Fruit fly (Drosophila melanogaster) whole organism, embryonic: ENCODE data around the gene enc.

ENCODE experiments used
- Adf1 ChIP-seq: fragments of 200-800 bp; sonication (Bioruptor generic); IDR thresholded peaks from 2 replicates; pipeline ENCODE4 v1.3.6; 2022; ENCODE audit warnings: missing biosample characterization, missing genetic modification characterization
- CG12769 ChIP-seq: fragments of 200-800 bp; sonication (Bioruptor generic); optimal IDR thresholded peaks from 2 replicates; lab custom pipeline; 2019; ENCODE audit warnings: missing biosample characterization, mild to moderate bottlenecking, missing genetic modification characterization, moderate library complexity
- CG13424 ChIP-seq: fragments of 200-800 bp; sonication (Bioruptor generic); optimal IDR thresholded peaks from 2 replicates; lab custom pipeline; 2019; ENCODE audit warnings: missing biosample characterization, mild to moderate bottlenecking, missing genetic modification characterization, moderate library complexity
- CG14014 ChIP-seq: fragments of 200-800 bp; sonication (Bioruptor generic); IDR thresholded peaks from 2 replicates; pipeline ENCODE4 v1.3.6; 2022; ENCODE audit warnings: missing biosample characterization, missing genetic modification characterization
- CG15601 ChIP-seq: fragments of 200-800 bp; sonication (Bioruptor generic); optimal IDR thresholded peaks from 3 replicates; lab custom pipeline; 2019; ENCODE audit warnings: missing biosample characterization, mild to moderate bottlenecking, missing genetic modification characterization, moderate library complexity
- CG16863 ChIP-seq: fragments of 200-800 bp; sonication (Bioruptor generic); optimal IDR thresholded peaks from 3 replicates; lab custom pipeline; 2016; ENCODE audit warnings: missing biosample characterization, missing genetic modification characterization
- CG18011 ChIP-seq: fragments of 200-800 bp; sonication (Bioruptor generic); optimal IDR thresholded peaks from 2 replicates; lab custom pipeline; 2017; ENCODE audit warnings: missing biosample characterization, missing genetic modification characterization, mild to moderate bottlenecking, moderate library complexity, missing genotype
- CG2202 ChIP-seq: fragments of 200-800 bp; sonication (Bioruptor generic); optimal IDR thresholded peaks from 2 replicates; lab custom pipeline; 2018; ENCODE audit warnings: missing biosample characterization, mild to moderate bottlenecking, missing genetic modification characterization
- CG33557 ChIP-seq: fragments of 200-800 bp; sonication (Bioruptor generic); optimal IDR thresholded peaks from 2 replicates; lab custom pipeline; 2019; ENCODE audit warnings: missing biosample characterization, mild to moderate bottlenecking, missing genetic modification characterization, moderate library complexity
- CG3995 ChIP-seq: fragments of 200-800 bp; sonication (Bioruptor generic); optimal IDR thresholded peaks from 3 replicates; lab custom pipeline; 2016; ENCODE audit warnings: missing biosample characterization, missing genetic modification characterization
- CG4707 ChIP-seq: fragments of 200-800 bp; sonication (Bioruptor generic); optimal IDR thresholded peaks from 2 replicates; lab custom pipeline; 2018; ENCODE audit warnings: missing biosample characterization, mild to moderate bottlenecking, missing genetic modification characterization, moderate library complexity
- CG6683 ChIP-seq: fragments of 200-800 bp; sonication (Bioruptor generic); optimal IDR thresholded peaks from 2 replicates; lab custom pipeline; 2017; ENCODE audit warnings: missing biosample characterization, mild to moderate bottlenecking, missing genetic modification characterization, missing genetic modification reagents
- CG6854 ChIP-seq: fragments of 200-800 bp; sonication (Bioruptor generic); optimal IDR thresholded peaks from 3 replicates; lab custom pipeline; 2017; ENCODE audit warnings: missing biosample characterization, mild to moderate bottlenecking, missing genetic modification characterization
- CG7987 ChIP-seq: fragments of 200-800 bp; sonication (Bioruptor generic); optimal IDR thresholded peaks from 2 replicates; lab custom pipeline; 2018; ENCODE audit warnings: missing biosample characterization, mild to moderate bottlenecking, missing genetic modification characterization, moderate library complexity
- CG8089 ChIP-seq: fragments of 200-800 bp; sonication (Bioruptor generic); optimal IDR thresholded peaks from 3 replicates; lab custom pipeline; 2016; ENCODE audit warnings: missing biosample characterization, missing genetic modification characterization
- CG8924 ChIP-seq: fragments of 200-800 bp; optimal IDR thresholded peaks from 3 replicates; lab custom pipeline; 2019; ENCODE audit warnings: missing biosample characterization, mild to moderate bottlenecking, missing genetic modification characterization, moderate library complexity
- Camta ChIP-seq: fragments of 200-800 bp; sonication (Bioruptor generic); optimal IDR thresholded peaks from 2 replicates; lab custom pipeline; 2016; ENCODE audit warnings: missing biosample characterization, missing genetic modification characterization
- CoRest ChIP-seq: fragments of 200-800 bp; sonication (Bioruptor generic); optimal IDR thresholded peaks from 3 replicates; lab custom pipeline; 2018; ENCODE audit warnings: missing biosample characterization, mild to moderate bottlenecking, missing genetic modification characterization, moderate library complexity
- D ChIP-seq, 2 experiments: fragments of 200-800 bp in 1 of 2; fragments of >200 bp in 1 of 2; sonication (Bioruptor generic) in 1 of 2; optimal IDR thresholded peaks; 2 replicates in 1 of 2; 3 replicates in 1 of 2; lab custom pipeline; 2017; ENCODE audit warnings: mild to moderate bottlenecking in 1 of 2, missing biosample characterization in 1 of 2, missing genetic modification characterization in 1 of 2, missing genetic modification reagents in 1 of 2
- Deaf1 ChIP-seq: fragments of 200-800 bp; optimal IDR thresholded peaks from 3 replicates; lab custom pipeline; 2019; ENCODE audit warnings: missing biosample characterization, mild to moderate bottlenecking, missing genetic modification characterization, moderate library complexity
- Dek ChIP-seq: fragments of 200-800 bp; sonication (Bioruptor generic); optimal IDR thresholded peaks from 3 replicates; lab custom pipeline; 2019; ENCODE audit warnings: missing biosample characterization, mild to moderate bottlenecking, missing genetic modification characterization, moderate library complexity
- Doc3 ChIP-seq: fragments of 200-800 bp; sonication (Bioruptor generic); IDR thresholded peaks from 3 replicates; pipeline ENCODE4 v1.3.6; 2022; ENCODE audit warnings: missing biosample characterization, missing genetic modification characterization; ENCODE audit not compliant: partially characterized antibody
- Fer2 ChIP-seq: fragments of 200-800 bp; sonication (Bioruptor generic); optimal IDR thresholded peaks from 2 replicates; lab custom pipeline; 2018; ENCODE audit warnings: missing biosample characterization, mild to moderate bottlenecking, missing genetic modification characterization, moderate library complexity
- Hr78 ChIP-seq, 2 experiments: fragments of 200-800 bp in 1 of 2; fragments of >200 bp in 1 of 2; sonication (Bioruptor generic) in 1 of 2; optimal IDR thresholded peaks; 2 replicates each; lab custom pipeline; 2017 to 2019; ENCODE audit warnings: missing biosample characterization in 2 of 2, missing genetic modification characterization in 2 of 2, mild to moderate bottlenecking in 1 of 2, moderate library complexity in 1 of 2
- Jarid2 ChIP-seq: fragments of 200-800 bp; sonication (Bioruptor generic); optimal IDR thresholded peaks from 3 replicates; lab custom pipeline; 2017; ENCODE audit warnings: mild to moderate bottlenecking, missing biosample characterization, missing genetic modification reagents, missing genetic modification characterization
- Med ChIP-seq: fragments of 200-800 bp; sonication (Bioruptor generic); peaks from one replicate; lab custom pipeline; 2016; ENCODE audit warnings: missing biosample characterization, missing genetic modification characterization, mild to moderate bottlenecking, inconsistent platforms, moderate library complexity
- Mrtf ChIP-seq: fragments of 200-800 bp; sonication (Bioruptor generic); IDR thresholded peaks from 3 replicates; pipeline ENCODE4 v1.3.6; 2022; ENCODE audit warnings: missing biosample characterization, missing genetic modification characterization
- Oaz ChIP-seq: fragments of 200-800 bp; sonication (Bioruptor generic); IDR thresholded peaks from 2 replicates; pipeline ENCODE4 v1.3.6; 2022; ENCODE audit warnings: missing biosample characterization, missing genetic modification characterization
- Opbp ChIP-seq: fragments of 200-800 bp; sonication (Bioruptor generic); IDR thresholded peaks from 3 replicates; pipeline ENCODE4 v1.3.6; 2022; ENCODE audit warnings: missing biosample characterization, missing genetic modification characterization; ENCODE audit not compliant: partially characterized antibody
- Optix ChIP-seq: fragments of 200-800 bp; sonication (Bioruptor generic); IDR thresholded peaks from 3 replicates; pipeline ENCODE4 v1.3.6; 2022; ENCODE audit warnings: missing biosample characterization, missing genetic modification characterization
- Side ChIP-seq: fragments of 200-800 bp; sonication (Bioruptor generic); optimal IDR thresholded peaks from 2 replicates; lab custom pipeline; 2016; ENCODE audit warnings: missing biosample characterization, missing genetic modification characterization
- az2 ChIP-seq: fragments of 200-800 bp; sonication (Bioruptor generic); optimal IDR thresholded peaks from 3 replicates; lab custom pipeline; 2016; ENCODE audit warnings: missing biosample characterization, missing genetic modification characterization
- bowl ChIP-seq: fragments of 200-800 bp; sonication (Bioruptor generic); IDR thresholded peaks from 2 replicates; pipeline ENCODE4 v1.3.6; 2022; ENCODE audit warnings: missing biosample characterization, missing genetic modification characterization
- caup ChIP-seq: fragments of 200-800 bp; sonication (Bioruptor generic); optimal IDR thresholded peaks from 3 replicates; lab custom pipeline; 2017; ENCODE audit warnings: missing biosample characterization, mild to moderate bottlenecking, missing genetic modification characterization, moderate library complexity; ENCODE audit not compliant: severe bottlenecking
- dmrt99B ChIP-seq: fragments of 200-800 bp; sonication (Bioruptor generic); optimal IDR thresholded peaks from 2 replicates; lab custom pipeline; 2018; ENCODE audit warnings: missing biosample characterization, mild to moderate bottlenecking, missing genetic modification characterization, moderate library complexity
- eve ChIP-seq, 2 experiments: fragments of >200 bp; optimal IDR thresholded peaks; 2 replicates each; lab custom pipeline; 2017; ENCODE audit warnings: missing biosample characterization in 2 of 2, missing genetic modification characterization in 2 of 2
- fu2 ChIP-seq: fragments of 200-800 bp; sonication (Bioruptor generic); optimal IDR thresholded peaks from 2 replicates; lab custom pipeline; 2016; ENCODE audit warnings: missing biosample characterization, missing genetic modification characterization
- gem ChIP-seq: fragments of 200-800 bp; sonication (Bioruptor generic); optimal IDR thresholded peaks from 2 replicates; lab custom pipeline; 2019; ENCODE audit warnings: missing biosample characterization, mild to moderate bottlenecking, missing genetic modification characterization, moderate library complexity
- ham ChIP-seq: fragments of 200-800 bp; sonication (Bioruptor generic); IDR thresholded peaks from 2 replicates; pipeline ENCODE4 v1.3.6; 2022; ENCODE audit warnings: missing biosample characterization, missing genetic modification characterization
- oc ChIP-seq: fragments of 200-800 bp; sonication (Bioruptor generic); optimal IDR thresholded peaks from 2 replicates; lab custom pipeline; 2018; ENCODE audit warnings: missing biosample characterization, mild to moderate bottlenecking, missing genetic modification characterization, moderate library complexity
- pb ChIP-seq: fragments of 200-800 bp; sonication (Bioruptor generic); optimal IDR thresholded peaks from 3 replicates; lab custom pipeline; 2016; ENCODE audit warnings: missing biosample characterization, missing genetic modification characterization
- pnt ChIP-seq: fragments of 200-800 bp; sonication (Bioruptor generic); optimal IDR thresholded peaks from 3 replicates; lab custom pipeline; 2016; ENCODE audit warnings: missing biosample characterization, missing genetic modification characterization
- schlank ChIP-seq: fragments of 200-800 bp; sonication (Bioruptor generic); optimal IDR thresholded peaks from 2 replicates; lab custom pipeline; 2018; ENCODE audit warnings: missing biosample characterization, mild to moderate bottlenecking, missing genetic modification characterization
- sima ChIP-seq: fragments of 200-800 bp; sonication (Bioruptor generic); optimal IDR thresholded peaks from 2 replicates; lab custom pipeline; 2016; ENCODE audit warnings: missing biosample characterization, missing genetic modification characterization
- stc ChIP-seq: fragments of 200-800 bp; sonication (Bioruptor generic); IDR thresholded peaks from 2 replicates; pipeline ENCODE4 v1.3.6; 2022; ENCODE audit warnings: missing biosample characterization, missing genetic modification characterization
- tin ChIP-seq: fragments of 200-800 bp; sonication (Bioruptor generic); optimal IDR thresholded peaks from 3 replicates; lab custom pipeline; 2016; ENCODE audit warnings: missing biosample characterization, missing genetic modification characterization
- unpg ChIP-seq: fragments of 200-800 bp; sonication (Bioruptor generic); optimal IDR thresholded peaks from 3 replicates; lab custom pipeline; 2018; ENCODE audit warnings: missing biosample characterization, mild to moderate bottlenecking, missing genetic modification characterization, moderate library complexity
- zen ChIP-seq: fragments of 200-800 bp; sonication (Bioruptor generic); optimal IDR thresholded peaks from 3 replicates; lab custom pipeline; 2018; ENCODE audit warnings: missing biosample characterization, mild to moderate bottlenecking, missing genetic modification characterization, moderate library complexity
- zen2 ChIP-seq: fragments of 200-800 bp; sonication (Bioruptor generic); IDR thresholded peaks from 3 replicates; pipeline ENCODE4 v1.3.6; 2022; ENCODE audit warnings: missing biosample characterization, missing genetic modification characterization; ENCODE audit not compliant: partially characterized antibody
- zf30C ChIP-seq: fragments of 200-800 bp; sonication (Bioruptor generic); optimal IDR thresholded peaks from 3 replicates; lab custom pipeline; 2018; ENCODE audit warnings: missing biosample characterization, mild to moderate bottlenecking, missing genetic modification characterization

The enc gene

dm6 chr3L:3801343-3801742 lies 17.1 kb upstream of the enc start (continued):
- peak; percentile 3 for TF ChIP-seq caup
- TF ChIP-seq Jarid2 (GFP tag; lab: Kevin White, UChicago) = no peak
- TF ChIP-seq CG15601 (tag; lab: Kevin White, UChicago) = no peak
- TF ChIP-seq unpg = peak; percentile 26
- no peak for TF ChIP-seq Camta (GFP tag; lab: Kevin White, UChicago)
- TF ChIP-seq oc (tag; lab: Kevin White, UChicago) = no peak
- no peak for TF ChIP-seq CG6854 (GFP tag; lab: Kevin White, UChicago)
- TF ChIP-seq CG7987 (GFP tag; lab: Kevin White, UChicago) = no peak
- no peak for TF ChIP-seq az2 (GFP tag; lab: Kevin White, UChicago)
- no peak for TF ChIP-seq zen (tag; lab: Kevin White, UChicago)
- TF ChIP-seq stc (GFP tag; lab: Robert Waterston, UW) = no peak
- no peak for TF ChIP-seq CG33557 (GFP tag; lab: Kevin White, UChicago)
- no peak for TF ChIP-seq bowl (GFP tag; lab: Robert Waterston, UW)
- TF ChIP-seq Optix (GFP tag; lab: Robert Waterston, UW) = no peak
- TF ChIP-seq eve (GFP tag; optimal IDR thresholded peaks at IDR 0.05; lab: Kevin White, UChicago) = no peak
- no peak for TF ChIP-seq Adf1
- TF ChIP-seq CoRest (tag; lab: Kevin White, UChicago) = peak; percentile 9
- no peak for TF ChIP-seq CG14014 (GFP tag; lab: Robert Waterston, UW)
- TF ChIP-seq Dek = no peak
- TF ChIP-seq CG16863 (GFP tag; lab: Kevin White, UChicago) = no peak
- peak; percentile 46 for TF ChIP-seq Deaf1
- peak; percentile 55 for TF ChIP-seq CG12769 (tag; lab: Kevin White, UChicago)
- no peak for TF ChIP-seq tin
- no peak for TF ChIP-seq CG3995
- peak; percentile 0 for TF ChIP-seq dmrt99B (tag; lab: Kevin White, UChicago)
- TF ChIP-seq ham (GFP tag; lab: Robert Waterston, UW) = no peak
- no peak for TF ChIP-seq pb (GFP tag; lab: Kevin White, UChicago)
- no peak for TF ChIP-seq D (optimal IDR thresholded peaks at IDR 0.05; lab: Kevin White, UChicago)
- no peak for TF ChIP-seq D (GFP tag; optimal IDR thresholded peaks at IDR 0.05; lab: Kevin White, UChicago)
- TF ChIP-seq gem (tag; lab: Kevin White, UChicago) = peak; percentile 33
- no peak for TF ChIP-seq Mrtf (GFP tag; lab: Robert Waterston, UW)
- TF ChIP-seq Opbp (GFP tag; lab: Robert Waterston, UW) = no peak
- TF ChIP-seq Oaz (GFP tag; lab: Robert Waterston, UW) = no peak
- no peak for TF ChIP-seq Side (GFP tag; lab: Kevin White, UChicago)
- TF ChIP-seq CG4707 (GFP tag; lab: Kevin White, UChicago) = no peak
- peak; percentile 5 for TF ChIP-seq CG8924
- peak; percentile 8 for TF ChIP-seq zf30C (GFP tag; lab: Kevin White, UChicago)
- no peak for TF ChIP-seq CG6683 (GFP tag; lab: Kevin White, UChicago)
- no peak for TF ChIP-seq pnt (GFP tag; lab: Kevin White, UChicago)
- no peak for TF ChIP-seq zen2 (GFP tag; lab: Robert Waterston, UW)
- TF ChIP-seq CG8089 = no peak
- no peak for TF ChIP-seq CG18011
- no peak for TF ChIP-seq fu2 (GFP tag; lab: Kevin White, UChicago)
- no peak for TF ChIP-seq sima (GFP tag; lab: Kevin White, UChicago)
- no peak for TF ChIP-seq schlank (tag; lab: Kevin White, UChicago)
- no peak for TF ChIP-seq Hr78 (GFP tag; optimal IDR thresholded peaks at IDR 0.05; lab: Kevin White, UChicago)
- no peak for TF ChIP-seq Doc3 (GFP tag; lab: Robert Waterston, UW)
- TF ChIP-seq CG2202 (tag; lab: Kevin White, UChicago) = no peak
- no peak for TF ChIP-seq Fer2 (tag; lab: Kevin White, UChicago)
- TF ChIP-seq Med = peak; percentile 37
- no peak for TF ChIP-seq CG13424 (tag; lab: Kevin White, UChicago)
